Fruit fly (Drosophila melanogaster) ovary, adult (tissue): ENCODE measurements around the gene Tpt.

Experiments
- CG17801 ChIP-seq: fragments of 200-800 bp; optimal IDR thresholded peaks from 2 replicates; lab custom pipeline; 2019; ENCODE audit warnings: missing biosample characterization, mild to moderate bottlenecking, missing genetic modification characterization, moderate library complexity; ENCODE audit not compliant: partially characterized antibody

The Tpt gene

DNA sequence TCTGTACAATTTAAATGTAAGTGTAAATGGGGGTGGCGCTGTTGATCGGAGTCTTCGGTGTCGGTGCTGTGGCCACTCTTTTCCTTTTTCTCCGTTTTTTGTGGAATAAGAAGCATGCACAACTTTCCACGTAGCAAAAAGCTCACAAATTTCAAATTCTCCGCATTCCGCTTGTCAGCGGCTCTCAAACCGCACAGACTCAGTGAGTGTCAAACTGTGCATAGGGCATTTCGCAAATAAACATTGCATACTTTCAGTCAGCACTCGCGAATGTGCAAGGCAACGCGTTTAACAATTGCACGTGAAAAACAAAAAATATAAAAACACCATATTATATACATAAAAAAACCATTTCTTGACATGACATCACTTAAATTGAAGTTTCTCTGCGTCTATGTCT, 10.1 kb downstream of the Tpt start:
- TF ChIP-seq CG17801 (GFP tag; lab: Kevin White, UChicago) = no peak

DNA sequence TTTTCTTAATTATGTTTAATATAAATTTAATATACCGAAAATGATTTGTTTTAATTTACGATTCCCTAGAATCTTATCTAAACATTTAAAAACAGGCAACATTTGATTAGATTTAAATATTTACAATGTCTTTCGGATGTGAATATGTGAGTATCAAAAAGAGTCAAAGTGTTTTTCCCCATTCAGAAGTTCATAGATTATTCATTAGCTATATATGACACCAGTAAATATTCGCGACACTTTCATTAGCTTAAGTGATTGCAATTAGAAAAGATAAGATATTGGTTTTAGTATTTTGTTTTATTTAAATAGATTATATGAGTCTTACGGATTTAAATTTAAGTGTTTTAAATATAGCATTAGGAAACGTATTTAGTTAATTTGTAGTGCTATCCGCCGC, 10.9 kb downstream of the Tpt start:
- TF ChIP-seq CG17801 (GFP tag; lab: Kevin White, UChicago) = no peak

DNA sequence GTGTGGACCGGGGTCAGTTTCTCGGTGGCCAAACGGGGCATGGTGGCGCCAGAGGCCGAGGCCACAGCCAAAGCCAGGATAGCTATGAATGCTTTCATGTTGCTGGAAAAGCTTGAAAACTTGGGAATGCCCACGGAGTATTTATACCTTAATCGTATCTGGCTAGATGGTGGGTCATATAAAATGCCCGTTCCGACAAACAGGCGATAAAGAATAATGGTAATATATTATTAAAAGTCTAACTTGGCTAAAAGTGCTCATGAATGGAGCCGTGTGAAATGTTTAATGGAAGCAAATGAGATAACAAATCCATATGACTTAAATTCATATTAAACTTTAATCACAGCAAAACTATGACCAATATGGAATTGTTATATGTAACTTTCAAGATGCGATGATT, 11.5 kb downstream of the Tpt start, which contains the start of gene Jon66Cii:
Gene Jon66Cii, minus strand, starts transcription at position 101 of the 400 bp plus-strand sequence.
- no peak for TF ChIP-seq CG17801 (GFP tag; lab: Kevin White, UChicago)

DNA sequence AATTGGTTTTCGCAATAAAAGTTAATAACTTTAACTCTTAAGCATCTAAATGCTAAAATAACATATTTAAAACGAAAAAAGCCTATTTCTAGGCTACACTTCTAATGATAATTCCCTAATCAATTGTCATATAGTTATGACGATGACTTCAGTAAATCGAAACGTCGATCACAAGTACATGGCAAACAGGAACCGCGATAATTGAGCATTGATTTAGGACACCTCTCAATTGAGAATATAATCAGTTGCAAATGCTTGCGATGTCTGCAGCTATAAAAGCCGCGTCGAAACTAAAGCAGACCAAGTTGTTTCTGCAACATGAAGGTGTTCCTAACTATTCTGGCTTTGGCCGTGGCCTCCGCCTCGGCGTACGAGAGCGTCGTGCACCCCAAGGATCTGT, 13.8 kb downstream of the Tpt start, which contains the start of gene Jon66Ci:
Gene Jon66Ci, plus strand, starts transcription at position 301 of the 400 bp plus-strand sequence.
- no peak for TF ChIP-seq CG17801 (GFP tag; lab: Kevin White, UChicago)

DNA sequence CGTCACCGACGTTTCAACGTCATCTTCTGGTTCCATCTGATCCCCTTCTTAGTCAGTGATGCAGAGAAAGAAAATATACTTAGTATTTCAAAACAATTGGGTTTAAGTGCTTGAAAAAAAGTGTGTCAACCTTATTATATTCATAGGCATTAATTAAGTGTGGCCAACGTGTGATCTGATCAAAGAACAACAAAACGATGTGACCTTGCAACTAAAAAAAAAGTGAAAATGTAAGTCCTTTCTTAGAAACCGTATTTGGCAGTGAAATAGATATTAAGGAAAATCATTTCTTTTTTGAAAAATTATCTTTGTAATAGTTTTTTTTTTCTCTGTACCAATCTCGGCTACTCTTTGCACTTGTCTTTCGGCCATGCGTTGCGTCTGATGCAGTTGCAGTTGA, 20.0 kb downstream of the Tpt start:
- no peak for TF ChIP-seq CG17801 (GFP tag; lab: Kevin White, UChicago)

DNA sequence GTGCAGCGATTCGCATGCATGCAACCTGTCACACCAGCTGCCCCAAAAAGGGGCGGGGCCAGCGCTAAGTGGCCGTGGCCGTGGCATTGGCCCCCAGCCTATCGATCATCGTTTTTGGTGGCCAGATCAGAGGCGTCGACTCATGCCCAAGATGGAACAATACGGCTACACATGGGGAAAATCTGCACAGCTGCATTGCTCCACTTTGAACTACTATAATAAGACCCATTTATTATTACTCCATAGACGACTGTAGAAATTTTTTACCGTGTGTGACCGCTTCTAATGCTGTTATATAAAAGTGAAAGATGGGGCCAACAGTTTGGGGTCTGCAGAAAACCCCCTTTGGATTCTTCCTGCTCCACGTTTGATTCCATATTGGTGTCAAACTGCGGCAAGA, 21.1 kb downstream of the Tpt start:
- no peak for TF ChIP-seq CG17801 (GFP tag; lab: Kevin White, UChicago)

DNA sequence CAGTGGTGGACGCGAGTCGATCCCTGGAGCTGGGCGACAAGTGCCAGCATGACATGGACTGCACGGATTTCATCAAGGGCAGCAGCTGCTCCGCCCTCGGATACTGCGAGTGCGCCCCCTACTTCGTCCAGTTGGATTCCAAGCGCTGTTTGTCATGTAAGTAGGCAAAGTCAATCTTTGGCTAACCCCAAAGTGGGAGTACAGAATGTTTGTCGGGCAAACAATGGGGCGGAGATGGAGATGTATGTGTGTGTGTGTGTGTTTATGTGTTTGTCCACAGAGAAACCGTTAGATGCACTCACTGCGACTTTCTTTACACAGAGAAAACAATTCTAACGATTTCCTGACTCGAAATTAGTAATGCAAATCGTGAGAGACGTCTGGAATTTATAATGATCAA, 25.9 kb downstream of the Tpt start:
- TF ChIP-seq CG17801 (GFP tag; lab: Kevin White, UChicago) = no peak

DNA sequence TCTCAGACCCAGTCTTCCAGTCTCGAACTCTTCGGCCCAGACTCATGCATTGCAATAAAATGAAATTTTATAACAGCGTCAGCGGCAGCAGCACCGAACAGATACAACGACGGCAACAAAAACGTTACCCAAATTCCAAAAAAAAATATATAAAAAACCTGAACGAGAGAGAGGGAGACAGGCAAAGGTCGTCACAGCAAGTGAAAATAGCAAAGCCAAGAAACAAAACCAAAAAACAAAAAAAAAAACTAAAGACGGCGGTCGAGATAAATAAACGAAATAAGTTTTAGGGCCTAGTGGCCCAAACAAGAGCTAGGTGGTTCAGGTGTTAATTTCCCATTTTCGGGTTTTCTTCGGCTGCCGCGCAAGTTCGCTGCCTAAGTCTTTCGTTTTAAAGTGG, 31.0 kb downstream of the Tpt start:
- no peak for TF ChIP-seq CG17801 (GFP tag; lab: Kevin White, UChicago)

DNA sequence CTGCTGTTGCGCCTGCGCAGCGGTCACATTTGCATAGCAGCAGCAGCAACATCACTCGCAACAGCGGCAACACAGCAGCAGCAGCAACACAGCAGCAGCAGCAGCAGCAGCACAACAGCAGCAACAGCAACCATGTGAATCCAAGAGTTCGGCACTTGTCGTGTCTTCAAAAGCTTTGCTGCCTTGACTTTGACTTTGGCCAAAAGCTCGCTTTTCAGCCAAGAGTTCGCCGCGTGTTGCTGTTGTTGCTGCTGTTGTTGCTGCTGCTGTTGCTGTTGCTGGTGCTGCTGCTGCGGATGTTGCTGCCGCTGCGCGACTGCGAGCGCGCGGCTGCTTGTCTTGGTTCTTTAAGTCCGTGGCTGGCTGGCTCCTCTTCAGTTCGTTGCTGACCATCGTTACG, 33.0 kb downstream of the Tpt start, which contains the start of gene ImpE1:
Gene ImpE1, plus strand, starts transcription at position 371 of the 400 bp plus-strand sequence.
- TF ChIP-seq CG17801 (GFP tag; lab: Kevin White, UChicago) = no peak

DNA sequence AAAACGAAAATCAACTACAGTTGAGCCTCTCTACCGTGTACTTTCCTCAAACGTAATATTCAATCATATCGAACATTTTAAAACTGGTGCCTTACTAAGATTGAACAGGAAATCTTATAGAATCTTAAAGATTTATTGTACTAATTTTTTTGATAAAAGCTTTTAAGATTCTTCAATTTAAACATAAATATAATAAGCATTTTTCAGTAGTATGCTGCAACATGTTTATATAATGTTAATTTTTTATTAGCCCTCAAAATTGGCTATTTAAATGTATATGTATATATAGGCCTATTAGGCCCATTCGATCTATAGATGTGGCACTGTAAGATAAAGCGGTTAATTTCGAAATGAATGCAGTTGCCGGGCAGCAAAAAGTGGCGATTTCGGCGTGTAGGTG, 33.5 kb downstream of the Tpt start:
- TF ChIP-seq CG17801 (GFP tag; lab: Kevin White, UChicago) = no peak

DNA sequence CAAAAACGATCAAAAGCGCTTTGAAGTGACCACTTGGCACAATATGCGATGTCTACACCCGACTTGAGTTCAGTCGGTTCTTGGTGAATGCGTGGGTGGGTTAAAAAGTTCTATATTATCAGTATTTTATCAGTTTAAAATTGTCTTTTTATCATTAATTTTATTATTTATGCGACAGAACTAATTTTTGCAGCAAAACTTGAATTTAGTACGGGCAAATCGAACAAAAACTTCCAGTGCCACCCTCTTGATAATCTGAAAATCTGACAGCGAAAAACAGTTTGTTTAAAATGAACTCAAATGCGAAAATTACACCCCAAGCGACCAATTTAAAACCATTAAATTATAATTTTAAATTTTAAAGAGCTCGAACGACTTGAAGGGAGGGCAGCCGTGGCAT, 34.2 kb downstream of the Tpt start:
- TF ChIP-seq CG17801 (GFP tag; lab: Kevin White, UChicago) = no peak

DNA sequence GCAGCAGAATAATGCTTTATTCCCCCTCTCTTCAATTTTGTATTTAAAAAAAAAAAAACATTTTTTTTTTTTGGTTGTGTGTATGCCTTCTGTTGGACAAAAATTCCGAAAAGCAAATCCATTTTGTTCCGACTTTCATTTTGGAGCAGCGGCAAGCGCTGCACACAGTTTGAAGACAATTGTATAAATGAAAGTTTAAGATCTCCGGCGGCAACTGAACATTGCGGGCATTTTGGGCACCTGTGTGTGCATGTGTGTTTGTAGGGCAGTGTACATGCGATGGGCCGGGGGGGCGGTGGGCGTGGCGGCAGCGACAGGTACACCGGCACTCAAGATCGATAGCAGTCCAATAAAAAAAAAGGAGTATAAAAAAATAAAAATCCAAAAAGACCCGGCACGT, 35.6 kb downstream of the Tpt start:
- TF ChIP-seq CG17801 (GFP tag; lab: Kevin White, UChicago) = no peak

DNA sequence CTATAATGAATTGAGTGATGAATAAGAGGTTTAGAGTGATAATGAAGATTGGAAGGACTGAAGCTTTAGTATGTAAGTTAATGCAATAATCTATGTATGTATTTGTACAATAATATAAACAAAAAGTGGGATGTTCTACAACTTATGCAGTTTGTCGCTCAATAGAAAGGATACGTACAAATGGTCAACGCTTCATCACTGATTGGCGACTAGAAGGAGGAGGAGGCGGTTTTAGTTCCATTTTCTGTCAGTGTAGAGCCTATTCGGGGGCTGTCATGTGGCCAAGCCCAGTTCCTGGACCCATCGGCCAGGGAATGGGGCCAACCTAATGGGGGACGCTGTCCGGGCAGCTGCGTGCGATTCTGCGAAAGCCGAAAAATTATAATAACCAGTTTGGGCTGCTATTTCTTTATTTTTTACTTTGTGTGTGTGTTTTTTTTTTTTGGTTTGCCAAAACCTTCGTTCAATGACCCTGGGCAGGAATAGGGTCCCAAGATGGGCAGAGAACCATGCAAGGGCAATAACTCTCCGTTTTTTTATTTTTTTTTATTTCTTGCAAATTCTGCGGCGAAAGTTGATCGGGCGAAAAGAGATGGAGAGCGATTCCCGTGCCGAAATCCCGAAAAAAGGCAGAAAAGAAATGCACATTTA, 36.3 kb downstream of the Tpt start:
- TF ChIP-seq CG17801 (GFP tag; lab: Kevin White, UChicago) = no peak

DNA sequence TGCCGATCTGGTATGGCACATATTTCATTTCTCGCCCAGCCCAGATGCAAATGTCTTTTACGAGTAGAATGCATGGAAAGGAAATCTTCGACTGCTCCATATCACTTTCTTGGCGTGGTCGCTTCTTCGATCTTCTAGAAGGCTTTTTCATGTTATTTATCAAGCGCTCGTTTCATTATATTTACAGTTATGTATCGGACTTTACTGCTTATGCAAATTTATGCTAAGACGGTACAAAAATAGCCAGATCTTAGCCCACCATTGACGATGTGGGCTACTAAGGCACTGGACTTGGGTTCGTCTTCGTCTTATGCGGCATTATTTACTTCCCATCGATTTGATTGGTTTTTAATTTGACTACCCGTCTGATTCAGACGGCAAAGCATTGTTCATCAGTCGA, 41.8 kb downstream of the Tpt start:
- TF ChIP-seq CG17801 (GFP tag; lab: Kevin White, UChicago) = no peak

DNA sequence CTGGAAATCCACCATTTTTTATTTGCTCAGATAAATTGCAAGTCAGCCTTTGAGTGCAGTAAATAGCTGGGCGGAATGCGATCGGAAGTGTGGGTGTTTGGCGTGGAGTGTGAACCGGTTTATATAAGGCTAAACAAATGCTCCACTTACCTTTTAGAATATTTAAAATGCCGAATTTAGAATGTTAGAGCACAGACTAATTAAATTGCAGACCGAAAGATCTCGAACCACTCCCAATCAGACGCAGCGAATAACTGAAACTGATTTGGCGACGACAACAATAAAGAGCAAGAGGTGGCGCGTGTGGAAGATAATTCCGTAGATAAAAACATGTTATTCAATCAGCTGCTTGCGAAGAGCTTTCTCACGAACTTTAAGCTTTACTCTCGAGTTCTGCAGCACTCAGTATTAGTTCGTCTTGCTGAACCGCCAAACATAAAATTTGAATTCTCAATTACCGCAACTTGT, 44.4 kb downstream of the Tpt start, which contains the start of gene Idh:
Gene Idh, minus strand, starts transcription at position 264 of the 468 bp plus-strand sequence.
- TF ChIP-seq CG17801 (GFP tag; lab: Kevin White, UChicago) = peak; percentile 81

DNA sequence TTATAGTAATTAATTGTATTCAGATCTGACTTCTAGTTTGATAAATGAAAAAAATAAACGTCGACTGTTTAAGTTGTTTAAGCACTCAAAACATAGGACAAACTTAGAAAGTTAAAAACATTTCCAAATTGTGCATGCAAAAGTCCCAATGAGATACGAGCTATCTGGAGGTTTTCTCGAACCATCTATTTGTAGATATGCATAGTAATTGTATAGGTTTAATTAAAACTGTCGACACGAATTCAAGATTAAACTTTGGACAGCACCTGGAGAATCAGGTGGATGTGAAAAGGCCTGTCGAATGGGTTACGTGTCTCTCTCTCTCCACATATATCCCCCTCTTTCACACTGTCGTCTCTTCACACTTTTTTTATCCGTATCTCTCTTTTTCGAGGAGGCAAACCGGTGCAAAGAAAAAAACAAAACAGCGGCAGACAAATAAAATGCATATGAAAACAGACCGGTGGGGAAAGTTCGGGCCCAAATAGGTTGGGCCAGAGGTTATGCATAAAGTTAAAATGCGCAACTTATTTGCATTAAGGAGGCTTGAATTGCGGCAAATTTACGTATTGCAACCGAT, 44.9 kb downstream of the Tpt start:
- no peak for TF ChIP-seq CG17801 (GFP tag; lab: Kevin White, UChicago)
